Fruit fly (Drosophila melanogaster): ENCODE results near the gene eIF3a.

eIF3a gene

DNA sequence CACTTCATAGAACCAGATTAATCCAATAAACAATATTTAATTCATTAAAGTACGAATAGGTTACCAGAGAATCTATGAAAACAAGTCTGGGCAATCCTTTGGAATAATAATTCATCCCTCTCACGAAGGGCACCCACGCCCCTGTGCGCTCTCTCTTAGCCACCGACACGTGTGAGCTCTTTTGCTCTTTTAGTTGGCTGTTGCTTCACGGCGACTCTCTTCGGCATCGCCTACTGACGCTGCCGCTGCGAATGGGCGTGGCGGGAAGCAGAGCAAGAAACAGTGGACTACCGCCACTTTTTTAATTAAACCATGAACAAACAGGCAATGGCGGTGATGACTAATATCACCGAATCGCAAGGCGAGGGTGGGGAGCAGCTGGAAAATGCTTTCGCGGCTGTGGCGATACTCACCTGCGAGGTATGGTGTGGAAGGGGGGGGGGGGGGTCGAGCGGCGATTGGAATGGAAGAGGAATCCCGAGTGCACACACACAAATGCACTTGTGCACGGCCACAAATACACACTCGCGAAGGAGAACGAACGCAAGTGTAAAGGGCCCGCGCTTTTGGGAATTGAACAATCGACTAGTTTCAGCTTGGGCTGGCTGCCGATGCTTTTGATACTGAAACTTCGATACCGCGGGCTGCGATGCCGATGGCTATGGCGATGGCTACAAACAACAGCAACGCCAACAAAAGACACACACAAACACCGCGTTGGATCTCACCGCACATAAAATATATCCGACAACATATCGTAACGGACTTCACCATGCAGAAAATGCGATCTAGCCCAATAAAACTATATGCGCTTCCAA is 44.7 kb upstream of the eIF3a start (continued):
- peak; percentile 85 for TF ChIP-seq Atf-2 (GFP tag; optimal IDR thresholded peaks at IDR 0.05)
- peak; percentile 50 for TF ChIP-seq tna (GFP tag; IDR thresholded peaks at IDR 0.05; ENCODE audit: partially characterized antibody)
- TF ChIP-seq CG15514 (GFP tag; optimal IDR thresholded peaks at IDR 0.05) = peak; percentile 77
- TF ChIP-seq dysf (GFP tag; IDR thresholded peaks at IDR 0.05) = peak; percentile 86
- TF ChIP-seq CG4360 (GFP tag; IDR thresholded peaks at IDR 0.05) = peak; percentile 53; the same call in 1 of the 2 replicates
- no peak for TF ChIP-seq pzg (GFP tag; optimal IDR thresholded peaks at IDR 0.05)
- TF ChIP-seq mam (GFP tag; optimal IDR thresholded peaks at IDR 0.05) = peak; percentile 91
- peak; percentile 90 for TF ChIP-seq bab2 (GFP tag; optimal IDR thresholded peaks at IDR 0.05)
- peak; percentile 77 for TF ChIP-seq Dek (tag; optimal IDR thresholded peaks at IDR 0.05)
- peak; percentile 41 for TF ChIP-seq CG10147 (GFP tag; optimal IDR thresholded peaks at IDR 0.05)
- TF ChIP-seq cg (GFP tag; optimal IDR thresholded peaks at IDR 0.05) = peak; percentile 89
- no peak for TF ChIP-seq Dfd (GFP tag; optimal IDR thresholded peaks at IDR 0.05)
- TF ChIP-seq salm (tag; optimal IDR thresholded peaks at IDR 0.05) = peak; percentile 63
- peak; percentile 42 for TF ChIP-seq exex (tag; optimal IDR thresholded peaks at IDR 0.05)
- peak; percentile 89 for TF ChIP-seq CG34422 (GFP tag; IDR thresholded peaks at IDR 0.05)
- TF ChIP-seq ind (GFP tag; optimal IDR thresholded peaks at IDR 0.05) = peak; percentile 89
- 0 out of 2 replicates have a peak, but pooled peaks have one; percentile 40 for TF ChIP-seq Poxn (GFP tag; IDR thresholded peaks at IDR 0.05)
- peak; percentile 50; the same call in 1 of the 2 replicates for TF ChIP-seq cas (GFP tag; IDR thresholded peaks at IDR 0.05)
- peak; percentile 41 for TF ChIP-seq CG2116 (GFP tag; optimal IDR thresholded peaks at IDR 0.05)
- peak; percentile 91 for TF ChIP-seq CG18599 (GFP tag; optimal IDR thresholded peaks at IDR 0.05)
- TF ChIP-seq sug (tag; optimal IDR thresholded peaks at IDR 0.05) = peak; percentile 38
- peak; percentile 83 for TF ChIP-seq E2f1 (GFP tag; IDR thresholded peaks at IDR 0.05)
- peak; percentile 80 for TF ChIP-seq CG3847 (GFP tag; IDR thresholded peaks at IDR 0.05)
- peak; percentile 93 for TF ChIP-seq ken (GFP tag; IDR thresholded peaks at IDR 0.05)
- peak; percentile 78 for TF ChIP-seq CG4730 (GFP tag; IDR thresholded peaks at IDR 0.05)
- TF ChIP-seq odd (GFP tag; optimal IDR thresholded peaks at IDR 0.05) = peak; percentile 82
- TF ChIP-seq CG3407 (GFP tag; optimal IDR thresholded peaks at IDR 0.05) = peak; percentile 62
- peak; percentile 89 for TF ChIP-seq ranshi (GFP tag; IDR thresholded peaks at IDR 0.05)
- TF ChIP-seq tx (GFP tag; optimal IDR thresholded peaks at IDR 0.05) = peak; percentile 80
- peak; percentile 58 for TF ChIP-seq crc (GFP tag; optimal IDR thresholded peaks at IDR 0.05)
- peak; percentile 61 for TF ChIP-seq CG31388 (GFP tag; optimal IDR thresholded peaks at IDR 0.05)
- peak; percentile 84 for TF ChIP-seq CG18476 (GFP tag; optimal IDR thresholded peaks at IDR 0.05)
- peak; percentile 89 for TF ChIP-seq sob (GFP tag; IDR thresholded peaks at IDR 0.05)
- TF ChIP-seq CG4328 (GFP tag; optimal IDR thresholded peaks at IDR 0.05) = peak; percentile 48
- peak; percentile 87 for TF ChIP-seq Fer1 (GFP tag; optimal IDR thresholded peaks at IDR 0.05)
- TF ChIP-seq Kr (GFP tag; optimal IDR thresholded peaks at IDR 0.05) = no peak
- TF ChIP-seq Dll (GFP tag; IDR thresholded peaks at IDR 0.05; ENCODE audit: partially characterized antibody) = no peak; the same call in 2 of the 4 replicates
- peak; percentile 61 for TF ChIP-seq HmgZ (tag; optimal IDR thresholded peaks at IDR 0.05)
- TF ChIP-seq CG12155 (GFP tag; optimal IDR thresholded peaks at IDR 0.05) = peak; percentile 87
- peak; percentile 84 for TF ChIP-seq CG14050 (GFP tag; IDR thresholded peaks at IDR 0.05)
- TF ChIP-seq CG15073 (GFP tag; optimal IDR thresholded peaks at IDR 0.05) = peak; percentile 15
- TF ChIP-seq ci (GFP tag; IDR thresholded peaks at IDR 0.05) = peak; percentile 97
- TF ChIP-seq Gsc (GFP tag; IDR thresholded peaks at IDR 0.05) = no peak
- no peak for TF ChIP-seq CG8478 (optimal IDR thresholded peaks at IDR 0.05)
- peak; percentile 83 for TF ChIP-seq CG13424 (tag; optimal IDR thresholded peaks at IDR 0.05)
- TF ChIP-seq CG42726 (GFP tag; IDR thresholded peaks at IDR 0.05; ENCODE audit: partially characterized antibody) = no peak
- TF ChIP-seq CG1529 (GFP tag; optimal IDR thresholded peaks at IDR 0.05) = peak; percentile 80
- TF ChIP-seq YL-1 (GFP tag; optimal IDR thresholded peaks at IDR 0.05) = peak; percentile 37
- peak; percentile 64 for TF ChIP-seq CG1233 (GFP tag; optimal IDR thresholded peaks at IDR 0.05)

All from whole organism, embryonic.